Fruit fly (Drosophila melanogaster) whole organism, prepupa: Measurements from ENCODE around the gene sosie.

Source experiments
- CG10669 ChIP-seq: fragments of 200-800 bp; sonication (Bioruptor generic); optimal IDR thresholded peaks from 3 replicates; lab custom pipeline; 2018; ENCODE audit warnings: missing biosample characterization, mild to moderate bottlenecking, missing genetic modification characterization, moderate library complexity
- CG16779 ChIP-seq: fragments of 200-800 bp; sonication (Bioruptor generic); optimal IDR thresholded peaks from 3 replicates; lab custom pipeline; 2017; ENCODE audit warnings: missing biosample characterization, mild to moderate bottlenecking, missing genetic modification characterization
- CG3919 ChIP-seq: fragments of 200-800 bp; sonication (Bioruptor generic); optimal IDR thresholded peaks from 3 replicates; lab custom pipeline; 2016; ENCODE audit warnings: missing biosample characterization, missing genetic modification characterization
- CG6163 ChIP-seq: fragments of 200-800 bp; sonication (Bioruptor generic); IDR thresholded peaks from 3 replicates; pipeline ENCODE4 v1.3.6; 2022; ENCODE audit warnings: missing biosample characterization, missing genetic modification characterization
- CG6808 ChIP-seq: fragments of 200-800 bp; sonication (Bioruptor generic); optimal IDR thresholded peaks from 3 replicates; lab custom pipeline; 2017; ENCODE audit warnings: missing biosample characterization, missing genetic modification characterization, mild to moderate bottlenecking, moderate library complexity, missing genetic modification reagents
- Met ChIP-seq: fragments of 200-800 bp; sonication (Bioruptor generic); optimal IDR thresholded peaks from 3 replicates; lab custom pipeline; 2016; ENCODE audit warnings: missing biosample characterization, missing genetic modification characterization
- OdsH ChIP-seq: fragments of 200-800 bp; sonication (Bioruptor generic); optimal IDR thresholded peaks from 3 replicates; lab custom pipeline; 2016; ENCODE audit warnings: missing biosample characterization, missing genetic modification characterization
- dac ChIP-seq: fragments of 200-800 bp; sonication (Bioruptor generic); optimal IDR thresholded peaks from 2 replicates; lab custom pipeline; 2017; ENCODE audit warnings: missing biosample characterization, mild to moderate bottlenecking, missing genetic modification characterization

dm6 chr3R:24841063-24841462 is 7.3 kb downstream of the sosie start, which contains the start of gene CG33658:
- no peak for TF ChIP-seq CG16779 (tag; lab: Kevin White, UChicago)
- no peak for TF ChIP-seq CG6808
- no peak for TF ChIP-seq CG10669
- no peak for TF ChIP-seq dac (GFP tag; lab: Kevin White, UChicago)
- no peak for TF ChIP-seq CG6163 (GFP tag; lab: Robert Waterston, UW)
- no peak for TF ChIP-seq OdsH (GFP tag; lab: Kevin White, UChicago)
- TF ChIP-seq Met = no peak
- TF ChIP-seq CG3919 (GFP tag; lab: Kevin White, UChicago) = no peak
